Fruit fly (Drosophila melanogaster) whole organism, embryonic: ENCODE measurements around the gene ppk13.

Experiments
- CG10267 ChIP-seq: fragments of 200-800 bp; sonication (Bioruptor generic); optimal IDR thresholded peaks from 2 replicates; lab custom pipeline; 2018; ENCODE audit warnings: missing biosample characterization, mild to moderate bottlenecking, missing genetic modification characterization, moderate library complexity
- CG11456 ChIP-seq: fragments of 200-800 bp; sonication (Bioruptor generic); IDR thresholded peaks from 3 replicates; pipeline ENCODE4 v1.3.6; 2022; ENCODE audit warnings: missing biosample characterization, missing genetic modification characterization
- CG12104 ChIP-seq: fragments of 200-800 bp; sonication (Bioruptor generic); optimal IDR thresholded peaks from 3 replicates; lab custom pipeline; 2016; ENCODE audit warnings: missing biosample characterization, missing genetic modification characterization
- CG13775 ChIP-seq: fragments of 200-800 bp; sonication (Bioruptor generic); optimal IDR thresholded peaks from 3 replicates; lab custom pipeline; 2017; ENCODE audit warnings: missing biosample characterization, mild to moderate bottlenecking, missing genetic modification characterization
- CG14667 ChIP-seq: fragments of 200-800 bp; sonication (Bioruptor generic); IDR thresholded peaks from 2 replicates; pipeline ENCODE4 v1.3.6; 2022; ENCODE audit warnings: missing biosample characterization, missing genetic modification characterization
- CG15073 ChIP-seq: fragments of 200-800 bp; sonication (Bioruptor generic); optimal IDR thresholded peaks from 2 replicates; lab custom pipeline; 2016; ENCODE audit warnings: missing biosample characterization, missing genetic modification characterization
- CG15479 ChIP-seq: fragments of 200-800 bp; sonication (Bioruptor generic); optimal IDR thresholded peaks from 3 replicates; lab custom pipeline; 2019; ENCODE audit warnings: missing biosample characterization, mild to moderate bottlenecking, missing genetic modification characterization, moderate library complexity
- CG2116 ChIP-seq: fragments of 200-800 bp; sonication (Bioruptor generic); optimal IDR thresholded peaks from 3 replicates; lab custom pipeline; 2018; ENCODE audit warnings: missing biosample characterization, mild to moderate bottlenecking, missing genetic modification characterization
- CG2678 ChIP-seq: fragments of 200-800 bp; sonication (Bioruptor generic); optimal IDR thresholded peaks from 3 replicates; lab custom pipeline; 2019; ENCODE audit warnings: missing biosample characterization, mild to moderate bottlenecking, missing genetic modification characterization, moderate library complexity
- CG3065 ChIP-seq: fragments of 200-800 bp; sonication (Bioruptor generic); optimal IDR thresholded peaks from 2 replicates; lab custom pipeline; 2016; ENCODE audit warnings: missing biosample characterization, missing genetic modification characterization
- CG34422 ChIP-seq: fragments of 200-800 bp; sonication (Bioruptor generic); IDR thresholded peaks from 3 replicates; pipeline ENCODE4 v1.3.6; 2022; ENCODE audit warnings: missing biosample characterization, missing genetic modification characterization
- CG8281 ChIP-seq: fragments of 200-800 bp; sonication (Bioruptor generic); optimal IDR thresholded peaks from 2 replicates; lab custom pipeline; 2018; ENCODE audit warnings: missing biosample characterization, mild to moderate bottlenecking, missing genetic modification characterization, moderate library complexity
- CG8359 ChIP-seq: fragments of 200-800 bp; sonication (Bioruptor generic); optimal IDR thresholded peaks from 2 replicates; lab custom pipeline; 2017; ENCODE audit warnings: missing biosample characterization, mild to moderate bottlenecking, missing genetic modification characterization, borderline replicate concordance
- CG8388 ChIP-seq: fragments of 200-800 bp; sonication (Bioruptor generic); optimal IDR thresholded peaks from 2 replicates; lab custom pipeline; 2019; ENCODE audit warnings: missing biosample characterization, mild to moderate bottlenecking, missing genetic modification characterization, moderate library complexity
- CG9437 ChIP-seq: fragments of 200-800 bp; sonication (Bioruptor generic); optimal IDR thresholded peaks from 2 replicates; lab custom pipeline; 2018; ENCODE audit warnings: missing biosample characterization, mild to moderate bottlenecking, missing genetic modification characterization
- CG9609 ChIP-seq: fragments of 200-800 bp; sonication (Bioruptor generic); optimal IDR thresholded peaks from 3 replicates; lab custom pipeline; 2016; ENCODE audit warnings: missing biosample characterization, missing genetic modification characterization
- CG9797 ChIP-seq: fragments of 200-800 bp; sonication (Bioruptor generic); optimal IDR thresholded peaks from 3 replicates; lab custom pipeline; 2018; ENCODE audit warnings: missing biosample characterization, mild to moderate bottlenecking, missing genetic modification characterization
- CHES-1-like ChIP-seq: fragments of 200-800 bp; sonication (Bioruptor generic); optimal IDR thresholded peaks from 2 replicates; lab custom pipeline; 2016; ENCODE audit warnings: missing biosample characterization, missing genetic modification characterization
- Deaf1 ChIP-seq: fragments of 200-800 bp; optimal IDR thresholded peaks from 3 replicates; lab custom pipeline; 2019; ENCODE audit warnings: missing biosample characterization, mild to moderate bottlenecking, missing genetic modification characterization, moderate library complexity
- Dip2 ChIP-seq: fragments of 200-800 bp; sonication (Bioruptor generic); IDR thresholded peaks from 2 replicates; pipeline ENCODE4 v1.3.6; 2022; ENCODE audit warnings: missing biosample characterization, missing genetic modification characterization
- Ets65A ChIP-seq: fragments of 200-800 bp; sonication (Bioruptor generic); peaks from one replicate; lab custom pipeline; 2016; ENCODE audit warnings: missing biosample characterization, missing genetic modification characterization
- Hand ChIP-seq: fragments of 200-800 bp; sonication (Bioruptor generic); optimal IDR thresholded peaks from 2 replicates; lab custom pipeline; 2017; ENCODE audit warnings: mild to moderate bottlenecking, missing biosample characterization, missing genetic modification reagents, missing genetic modification characterization
- Hmr ChIP-seq: fragments of 200-800 bp; sonication (Bioruptor generic); optimal IDR thresholded peaks from 3 replicates; lab custom pipeline; 2017; ENCODE audit warnings: mild to moderate bottlenecking, missing biosample characterization, missing genetic modification reagents, missing genetic modification characterization
- Hr3 ChIP-seq: fragments of 200-800 bp; sonication (Bioruptor generic); optimal IDR thresholded peaks from 3 replicates; lab custom pipeline; 2016; ENCODE audit warnings: missing biosample characterization, missing genetic modification characterization
- Hr78 ChIP-seq, 2 experiments: fragments of 200-800 bp in 1 of 2; fragments of >200 bp in 1 of 2; sonication (Bioruptor generic) in 1 of 2; optimal IDR thresholded peaks; 2 replicates each; lab custom pipeline; 2017 to 2019; ENCODE audit warnings: missing biosample characterization in 2 of 2, missing genetic modification characterization in 2 of 2, mild to moderate bottlenecking in 1 of 2, moderate library complexity in 1 of 2
- Lhr ChIP-seq: fragments of 200-800 bp; sonication (Bioruptor generic); optimal IDR thresholded peaks from 3 replicates; lab custom pipeline; 2017; ENCODE audit warnings: mild to moderate bottlenecking, missing biosample characterization, missing genetic modification reagents, missing genetic modification characterization
- ab ChIP-seq: fragments of 200-800 bp; sonication (Bioruptor generic); optimal IDR thresholded peaks from 2 replicates; lab custom pipeline; 2016; ENCODE audit warnings: missing biosample characterization, missing genetic modification characterization
- caup ChIP-seq: fragments of 200-800 bp; sonication (Bioruptor generic); optimal IDR thresholded peaks from 3 replicates; lab custom pipeline; 2017; ENCODE audit warnings: missing biosample characterization, mild to moderate bottlenecking, missing genetic modification characterization, moderate library complexity; ENCODE audit not compliant: severe bottlenecking
- ewg ChIP-seq: fragments of 200-800 bp; sonication (Bioruptor generic); optimal IDR thresholded peaks from 3 replicates; lab custom pipeline; 2017; ENCODE audit warnings: mild to moderate bottlenecking, missing biosample characterization, missing genetic modification reagents, missing genetic modification characterization
- exex ChIP-seq: fragments of 200-800 bp; sonication (Bioruptor generic); optimal IDR thresholded peaks from 4 replicates; lab custom pipeline; 2018; ENCODE audit warnings: missing biosample characterization, mild to moderate bottlenecking, missing genetic modification characterization, moderate library complexity
- grn ChIP-seq: fragments of 200-800 bp; sonication (Bioruptor generic); optimal IDR thresholded peaks from 3 replicates; lab custom pipeline; 2017; ENCODE audit warnings: missing biosample characterization, missing genetic modification characterization
- nau ChIP-seq: fragments of 200-800 bp; sonication (Bioruptor generic); optimal IDR thresholded peaks from 3 replicates; lab custom pipeline; 2017; ENCODE audit warnings: missing biosample characterization, mild to moderate bottlenecking, missing genetic modification characterization, missing genetic modification reagents
- pita ChIP-seq: fragments of 200-800 bp; sonication (Bioruptor generic); optimal IDR thresholded peaks from 2 replicates; lab custom pipeline; 2017; ENCODE audit warnings: missing biosample characterization, mild to moderate bottlenecking, missing genetic modification characterization
- pros ChIP-seq: fragments of 200-800 bp; sonication (Bioruptor generic); optimal IDR thresholded peaks from 3 replicates; lab custom pipeline; 2019; ENCODE audit warnings: missing biosample characterization, mild to moderate bottlenecking, missing genetic modification characterization, moderate library complexity
- pzg ChIP-seq: fragments of 200-800 bp; sonication (Bioruptor generic); optimal IDR thresholded peaks from 3 replicates; lab custom pipeline; 2018; ENCODE audit warnings: missing biosample characterization, mild to moderate bottlenecking, missing genetic modification characterization, moderate library complexity
- scrt ChIP-seq: fragments of 200-800 bp; sonication (Bioruptor generic); optimal IDR thresholded peaks from 2 replicates; lab custom pipeline; 2018; ENCODE audit warnings: missing biosample characterization, mild to moderate bottlenecking, missing genetic modification characterization, moderate library complexity
- seq ChIP-seq: fragments of 200-800 bp; sonication (Bioruptor generic); IDR thresholded peaks from 2 replicates; pipeline ENCODE4 v1.3.6; 2022; ENCODE audit warnings: missing biosample characterization, missing genetic modification characterization
- stc ChIP-seq: fragments of 200-800 bp; sonication (Bioruptor generic); IDR thresholded peaks from 2 replicates; pipeline ENCODE4 v1.3.6; 2022; ENCODE audit warnings: missing biosample characterization, missing genetic modification characterization
- tap ChIP-seq: fragments of 200-800 bp; optimal IDR thresholded peaks from 3 replicates; lab custom pipeline; 2019; ENCODE audit warnings: missing biosample characterization, mild to moderate bottlenecking, missing genetic modification characterization, moderate library complexity
- wor ChIP-seq: fragments of 200-800 bp; sonication (Bioruptor generic); IDR thresholded peaks from 2 replicates; pipeline ENCODE4 v1.3.6; 2022; ENCODE audit warnings: missing biosample characterization, missing genetic modification characterization
- z ChIP-seq: fragments of 200-800 bp; sonication (Bioruptor generic); IDR thresholded peaks from 3 replicates; pipeline ENCODE4 v1.3.6; 2022; ENCODE audit warnings: missing biosample characterization, missing genetic modification characterization

Gene ppk13

dm6 chr2L:21089075-21089474 lies 524 bp upstream of the ppk13 start, which contains the start of gene CG9259:
CG9259 (plus strand) TSS chr2L:21089375.
- TF ChIP-seq CG2678 = peak; percentile 3
- TF ChIP-seq CG14667 = no peak
- TF ChIP-seq CG10267 = no peak
- TF ChIP-seq Hr78 (GFP tag; optimal IDR thresholded peaks at IDR 0.05; lab: Kevin White, UChicago) = peak in 1 of 2 experiments; percentile 3

dm6 chr2L:21086406-21086805 lies 2.1 kb downstream of the ppk13 start, which contains the start of gene CG33509:
CG33509 (minus strand) TSS chr2L:21086506.
- TF ChIP-seq nau (GFP tag; lab: Kevin White, UChicago) (no peak), stc (GFP tag; lab: Robert Waterston, UW) (no peak), CG9437 (GFP tag; lab: Kevin White, UChicago) (peak; percentile 24), Lhr (GFP tag; lab: Kevin White, UChicago) (no peak), pros (GFP tag; lab: Kevin White, UChicago) (no peak), CG34422 (GFP tag; lab: Robert Waterston, UW) (no peak), CG13775 (no peak), z (GFP tag; lab: Robert Waterston, UW) (peak; percentile 83), Dip2 (GFP tag; lab: Robert Waterston, UW) (no peak), caup (GFP tag; lab: Kevin White, UChicago) (no peak), CG9609 (GFP tag; lab: Kevin White, UChicago) (no peak), CG12104 (GFP tag; lab: Kevin White, UChicago) (no peak), pita (no peak)

- TF ChIP-seq CHES-1-like (no peak), exex (tag; lab: Kevin White, UChicago) (peak; percentile 5), ab (GFP tag; lab: Kevin White, UChicago) (no peak)
Measured at dm6 chr2L:21084268-21084667, 4.3 kb downstream of the ppk13 start, which contains the start of gene CG33510. CG33510 (minus strand) TSS chr2L:21084326.

- peak; percentile 55 for TF ChIP-seq Ets65A
- TF ChIP-seq CG15479 (GFP tag; lab: Kevin White, UChicago) = peak; percentile 85
- TF ChIP-seq wor (GFP tag; lab: Robert Waterston, UW) = no peak
Measured at dm6 chr2L:21082444-21083201, 5.9 kb downstream of the ppk13 start, which contains the start of gene CG33511. CG33511 (minus strand) TSS chr2L:21082494.

- TF ChIP-seq CG8388 (GFP tag; lab: Kevin White, UChicago) (peak; percentile 68), seq (GFP tag; lab: Robert Waterston, UW) (no peak), CG11456 (GFP tag; lab: Robert Waterston, UW) (0 out of 3 replicates have a peak, but pooled peaks have one; percentile 18), Hand (GFP tag; lab: Kevin White, UChicago) (no peak), CG15073 (GFP tag; lab: Kevin White, UChicago) (peak; percentile 95), CG9797 (GFP tag; lab: Kevin White, UChicago) (no peak)
Measured at dm6 chr2L:21077849-21078248, 10.7 kb downstream of the ppk13 start.

dm6 chr2L:21075105-21075504 lies 13.4 kb downstream of the ppk13 start, which contains the start of gene tadr:
tadr (plus strand) TSS chr2L:21075405.
- TF ChIP-seq tap (tag; lab: Kevin White, UChicago) (no peak), CG8281 (tag; lab: Kevin White, UChicago) (no peak), CG8359 (GFP tag; lab: Kevin White, UChicago) (no peak), scrt (no peak), CG3065 (no peak), CG2116 (GFP tag; lab: Kevin White, UChicago) (no peak), Hr3 (GFP tag; lab: Kevin White, UChicago) (no peak), pzg (GFP tag; lab: Kevin White, UChicago) (peak; percentile 6), Deaf1 (tag; lab: Kevin White, UChicago) (peak; percentile 49), grn (GFP tag; lab: Kevin White, UChicago) (no peak), ewg (GFP tag; lab: Kevin White, UChicago) (peak; percentile 79), Hmr (GFP tag; lab: Kevin White, UChicago) (peak; percentile 12)
